Worm (Caenorhabditis elegans) whole organism, midembryonic: ENCODE measurements around the gene Y46G5A.47.

Experiments
- T22C8.4 ChIP-seq: fragments of 200-800 bp; sonication (Bioruptor generic); IDR thresholded peaks from 2 replicates; pipeline ENCODE4 v1.3.6; 2022; ENCODE audit warnings: missing genetic modification characterization, missing compliant biosample characterization
- flt-1 ChIP-seq: fragments of 200-800 bp; sonication (Bioruptor generic); IDR thresholded peaks from 2 replicates; pipeline ENCODE4 v1.3.6; 2022; ENCODE audit warnings: missing genetic modification characterization, missing compliant biosample characterization
- klf-2 ChIP-seq: fragments of 200-800 bp; sonication (Bioruptor generic); conservative IDR thresholded peaks from 2 replicates; pipeline ENCODE4 v1.3.6; 2022; ENCODE audit warnings: missing genetic modification reagents, missing genetic modification characterization, missing compliant biosample characterization
- tab-1 ChIP-seq: fragments of 200-800 bp; sonication (Bioruptor generic); IDR thresholded peaks from 2 replicates; pipeline ENCODE4 v1.3.6; 2022; ENCODE audit warnings: missing genetic modification characterization, missing compliant biosample characterization
- ztf-23 ChIP-seq: fragments of 200-800 bp; sonication (Bioruptor generic); IDR thresholded peaks from 2 replicates; pipeline ENCODE4 v1.3.6; 2022; ENCODE audit warnings: missing genetic modification reagents, missing genetic modification characterization, missing compliant biosample characterization

ce11 chrII:12789497-12789896 is 15.6 kb downstream of the Y46G5A.47 start:
- TF ChIP-seq ztf-23 (GFP tag; lab: Robert Waterston, UW) (no peak), tab-1 (GFP tag; lab: Robert Waterston, UW) (no peak), T22C8.4 (no peak), klf-2 (GFP tag; lab: Robert Waterston, UW) (no peak), flt-1 (GFP tag; lab: Robert Waterston, UW) (no peak)
